Worm (Caenorhabditis elegans) whole organism, L2 larva: ENCODE data around the gene F55C12.19.

Experiments used
- C34F6.9 ChIP-seq: fragments of 150-350 bp; optimal IDR thresholded peaks from 2 replicates; lab custom pipeline; 2014; ENCODE audit warnings: missing biosample characterization, missing genetic modification characterization
- F13H6.1 ChIP-seq: sonication (generic microtip); optimal IDR thresholded peaks from 2 replicates; lab custom pipeline; 2016; ENCODE audit warnings: missing genetic modification characterization, missing compliant biosample characterization
- Y55F3AM.14 ChIP-seq: fragments of 200-800 bp; sonication (Bioruptor generic); optimal IDR thresholded peaks from 2 replicates; lab custom pipeline; 2018; ENCODE audit warnings: mild to moderate bottlenecking, missing genetic modification characterization, missing compliant biosample characterization
- ZK546.5 ChIP-seq: sonication (generic microtip); optimal IDR thresholded peaks from 2 replicates; lab custom pipeline; 2017; ENCODE audit warnings: missing biosample characterization, missing genetic modification characterization
- alr-1 ChIP-seq: fragments of 150-350 bp; optimal IDR thresholded peaks from 2 replicates; lab custom pipeline; 2014; ENCODE audit warnings: missing biosample characterization, missing genetic modification characterization
- aly-2 ChIP-seq: fragments of 150-350 bp; optimal IDR thresholded peaks from 2 replicates; lab custom pipeline; 2014; ENCODE audit warnings: missing biosample characterization, missing genetic modification characterization
- ama-1 ChIP-seq: fragments of 150-350 bp; optimal IDR thresholded peaks from 2 replicates; lab custom pipeline; 2018; ENCODE audit warnings: inconsistent platforms
- blmp-1 ChIP-seq: sonication (generic microtip); optimal IDR thresholded peaks from 2 replicates; lab custom pipeline; 2017; ENCODE audit warnings: missing genetic modification characterization, mild to moderate bottlenecking, missing compliant biosample characterization, antibody characterized with exemption, moderate library complexity; ENCODE audit not compliant: insufficient read depth
- ceh-16 ChIP-seq: fragments of 150-350 bp; optimal IDR thresholded peaks from 2 replicates; lab custom pipeline; 2014; ENCODE audit warnings: missing biosample characterization, missing genetic modification characterization
- crh-2 ChIP-seq: sonication (generic microtip); optimal IDR thresholded peaks from 2 replicates; lab custom pipeline; 2017; ENCODE audit warnings: missing biosample characterization, missing genetic modification characterization
- dmd-4 ChIP-seq: sonication (generic microtip); optimal IDR thresholded peaks from 2 replicates; lab custom pipeline; 2017; ENCODE audit warnings: missing biosample characterization, missing genetic modification characterization
- egl-27 ChIP-seq: sonication (generic microtip); optimal IDR thresholded peaks from 3 replicates; lab custom pipeline; 2017; ENCODE audit warnings: missing biosample characterization, missing genetic modification reagents, missing genetic modification characterization
- elt-1 ChIP-seq: fragments of 150-350 bp; optimal IDR thresholded peaks from 2 replicates; lab custom pipeline; 2014; ENCODE audit warnings: missing biosample characterization, missing genetic modification characterization
- fos-1 ChIP-seq: fragments of 150-350 bp; optimal IDR thresholded peaks from 2 replicates; lab custom pipeline; 2014; ENCODE audit warnings: missing biosample characterization, missing genetic modification characterization
- lin-11 ChIP-seq: fragments of 150-350 bp; sonication (generic microtip); optimal IDR thresholded peaks from 2 replicates; lab custom pipeline; 2014; ENCODE audit warnings: missing biosample characterization, missing genetic modification characterization, inconsistent platforms, mixed read lengths
- lin-39 ChIP-seq: fragments of 150-350 bp; optimal IDR thresholded peaks from 2 replicates; lab custom pipeline; 2014; ENCODE audit warnings: missing biosample characterization, missing genetic modification reagents, missing genetic modification characterization
- lsy-2 ChIP-seq, 2 experiments: fragments of 150-350 bp in 1 of 2; sonication (generic microtip) in 1 of 2; optimal IDR thresholded peaks; 2 replicates each; lab custom pipeline; 2014 to 2017; ENCODE audit warnings: missing biosample characterization in 2 of 2, missing genetic modification characterization in 2 of 2
- mab-5 ChIP-seq: fragments of 150-350 bp; optimal IDR thresholded peaks from 2 replicates; lab custom pipeline; 2014; ENCODE audit warnings: missing biosample characterization, missing genetic modification characterization
- mbf-1 ChIP-seq: sonication (generic microtip); optimal IDR thresholded peaks from 2 replicates; lab custom pipeline; 2017; ENCODE audit warnings: missing biosample characterization, missing genetic modification characterization
- nhr-10 ChIP-seq: sonication (generic microtip); optimal IDR thresholded peaks from 2 replicates; lab custom pipeline; 2017; ENCODE audit warnings: missing biosample characterization, missing genetic modification characterization
- nhr-12 ChIP-seq: fragments of 150-350 bp; optimal IDR thresholded peaks from 2 replicates; lab custom pipeline; 2014; ENCODE audit warnings: missing biosample characterization, missing genetic modification characterization
- nhr-129 ChIP-seq: fragments of 150-350 bp; optimal IDR thresholded peaks from 2 replicates; lab custom pipeline; 2014; ENCODE audit warnings: missing biosample characterization, missing genetic modification characterization
- nhr-21 ChIP-seq: fragments of 150-350 bp; optimal IDR thresholded peaks from 2 replicates; lab custom pipeline; 2014; ENCODE audit warnings: missing biosample characterization, missing genetic modification characterization
- nhr-23 ChIP-seq: fragments of 150-350 bp; optimal IDR thresholded peaks from 2 replicates; lab custom pipeline; 2014; ENCODE audit warnings: missing biosample characterization, missing genetic modification reagents, missing genetic modification characterization
- nhr-25 ChIP-seq: fragments of 150-350 bp; sonication (generic microtip); optimal IDR thresholded peaks from 3 replicates; lab custom pipeline; 2014; ENCODE audit warnings: missing biosample characterization, missing genetic modification characterization
- nhr-6 ChIP-seq: fragments of 150-350 bp; optimal IDR thresholded peaks from 2 replicates; lab custom pipeline; 2014; ENCODE audit warnings: missing biosample characterization, missing genetic modification characterization
- nhr-77 ChIP-seq: fragments of 150-350 bp; optimal IDR thresholded peaks from 2 replicates; lab custom pipeline; 2014; ENCODE audit warnings: missing biosample characterization, missing genetic modification characterization
- sem-4 ChIP-seq: fragments of 150-350 bp; optimal IDR thresholded peaks from 2 replicates; lab custom pipeline; 2014; ENCODE audit warnings: missing biosample characterization, missing genetic modification reagents, missing genetic modification characterization
- skn-1 ChIP-seq: sonication (generic microtip); optimal IDR thresholded peaks from 2 replicates; lab custom pipeline; 2017; ENCODE audit warnings: missing biosample characterization, missing genetic modification characterization
- sma-3 ChIP-seq: sonication (generic microtip); optimal IDR thresholded peaks from 2 replicates; lab custom pipeline; 2016; ENCODE audit warnings: missing genetic modification reagents, missing genetic modification characterization, missing compliant biosample characterization
- sma-9 ChIP-seq, 2 experiments: fragments of 150-350 bp in 1 of 2; sonication (generic microtip) in 1 of 2; optimal IDR thresholded peaks; 2 replicates each; lab custom pipeline; 2014 to 2016; ENCODE audit warnings: missing genetic modification characterization in 2 of 2, mild to moderate bottlenecking in 1 of 2, missing biosample characterization in 1 of 2, missing compliant biosample characterization in 1 of 2, missing genetic modification reagents in 1 of 2, moderate library complexity in 1 of 2
- snpc-4 ChIP-seq: fragments of 150-350 bp; optimal IDR thresholded peaks from 2 replicates; lab custom pipeline; 2014; ENCODE audit warnings: missing biosample characterization, missing genetic modification characterization
- zag-1 ChIP-seq: fragments of 150-350 bp; optimal IDR thresholded peaks from 2 replicates; lab custom pipeline; 2014; ENCODE audit warnings: missing biosample characterization, missing genetic modification characterization
- ztf-1 ChIP-seq: fragments of 200-800 bp; sonication (Bioruptor generic); conservative IDR thresholded peaks from 2 replicates; pipeline ENCODE4 v1.3.6; 2022; ENCODE audit warnings: missing genetic modification characterization, missing compliant biosample characterization
- ztf-11 ChIP-seq: sonication (generic microtip); optimal IDR thresholded peaks from 2 replicates; lab custom pipeline; 2017; ENCODE audit warnings: missing biosample characterization, missing genetic modification characterization
- ztf-4 ChIP-seq: fragments of 150-350 bp; optimal IDR thresholded peaks from 2 replicates; lab custom pipeline; 2014; ENCODE audit warnings: missing biosample characterization, missing genetic modification characterization

The F55C12.19 gene

ce11 chrII:5880677-5881076, 14.7 kb downstream of the F55C12.19 start:
- TF ChIP-seq zag-1 (tag; lab: Kevin White, UChicago) (no peak), ceh-16 (tag; lab: Kevin White, UChicago) (peak; percentile 3), C34F6.9 (tag; lab: Kevin White, UChicago) (peak; percentile 22), lsy-2 (tag; optimal IDR thresholded peaks at IDR 0.05; lab: Kevin White, UChicago) (peak in 1 of 2 experiments; percentile 10), nhr-25 (peak; percentile 72), egl-27 (tag; lab: Kevin White, UChicago) (no peak), nhr-129 (no peak), fos-1 (tag; lab: Kevin White, UChicago) (no peak)

- TF ChIP-seq mbf-1 (tag; lab: Kevin White, UChicago) (no peak), lsy-2 (tag; optimal IDR thresholded peaks at IDR 0.05; lab: Kevin White, UChicago) (no peak), elt-1 (tag; lab: Kevin White, UChicago) (no peak), skn-1 (tag; lab: Kevin White, UChicago) (no peak), blmp-1 (tag; lab: Kevin White, UChicago) (no peak), nhr-12 (no peak), Y55F3AM.14 (GFP tag; lab: Kevin White, UChicago) (no peak), nhr-10 (no peak), nhr-129 (no peak), ama-1 (no peak), ZK546.5 (no peak), ztf-11 (tag; lab: Kevin White, UChicago) (no peak), alr-1 (tag; lab: Kevin White, UChicago) (no peak)
Observed at ce11 chrII:5884252-5884651, 18.3 kb downstream of the F55C12.19 start, which contains the start of gene rfip-1. Gene rfip-1 (plus strand): TSS chrII:5884552.

ce11 chrII:5885966-5886621, 20.2 kb downstream of the F55C12.19 start:
- no peak for TF ChIP-seq snpc-4 (tag; lab: Kevin White, UChicago)
- TF ChIP-seq blmp-1 (tag; lab: Kevin White, UChicago): peak; percentile 94
- TF ChIP-seq nhr-21 (tag; lab: Kevin White, UChicago): peak; percentile 52
- peak; percentile 55 for TF ChIP-seq crh-2 (tag; lab: Kevin White, UChicago)
- TF ChIP-seq nhr-6 (tag; lab: Kevin White, UChicago): peak; percentile 27
- TF ChIP-seq zag-1 (tag; lab: Kevin White, UChicago): no peak
- peak; percentile 18 for TF ChIP-seq F13H6.1 (tag; lab: Kevin White, UChicago)
- no peak for TF ChIP-seq dmd-4 (tag; lab: Kevin White, UChicago)
- TF ChIP-seq Y55F3AM.14 (GFP tag; lab: Kevin White, UChicago): no peak
- peak in 1 of 2 experiments; percentile 27 for TF ChIP-seq lsy-2 (tag; optimal IDR thresholded peaks at IDR 0.05; lab: Kevin White, UChicago)
- TF ChIP-seq C34F6.9 (tag; lab: Kevin White, UChicago): peak; percentile 9
- no peak for TF ChIP-seq lin-11 (tag; lab: Kevin White, UChicago)
- TF ChIP-seq mab-5: no peak
- no peak for TF ChIP-seq skn-1 (tag; lab: Kevin White, UChicago)
- no peak for TF ChIP-seq ama-1
- TF ChIP-seq aly-2 (tag; lab: Kevin White, UChicago): no peak
- peak; percentile 31 for TF ChIP-seq nhr-129
- no peak for TF ChIP-seq sem-4 (tag; lab: Kevin White, UChicago)
- TF ChIP-seq nhr-25: peak; percentile 91
- TF ChIP-seq ztf-4: peak; percentile 2
- TF ChIP-seq egl-27 (tag; lab: Kevin White, UChicago): no peak
- TF ChIP-seq ztf-1: no peak
- no peak for TF ChIP-seq sma-9 (GFP tag; optimal IDR thresholded peaks at IDR 0.05; lab: Kevin White, UChicago)
- no peak for TF ChIP-seq sma-9 (tag; optimal IDR thresholded peaks at IDR 0.05; lab: Kevin White, UChicago)
- TF ChIP-seq sma-3 (GFP tag; lab: Kevin White, UChicago): peak; percentile 18
- peak; percentile 40 for TF ChIP-seq fos-1 (tag; lab: Kevin White, UChicago)

ce11 chrII:5889417-5890139, 23.6 kb downstream of the F55C12.19 start:
- TF ChIP-seq nhr-23 (no peak), ZK546.5 (no peak), nhr-25 (peak; percentile 15), nhr-77 (no peak), ztf-1 (no peak), lin-39 (no peak), sma-3 (GFP tag; lab: Kevin White, UChicago) (no peak)
